Fruit fly (Drosophila melanogaster) S2 (cell line): ENCODE results near the gene axo.

Experiments
- CG8478 ChIP-seq: fragments of >200 bp; optimal IDR thresholded peaks from 2 replicates; lab custom pipeline; 2018
- CTCF ChIP-seq, 2 experiments: fragments of >200 bp; optimal IDR thresholded peaks; 2 replicates each; lab custom pipeline; 2018

axo gene

DNA sequence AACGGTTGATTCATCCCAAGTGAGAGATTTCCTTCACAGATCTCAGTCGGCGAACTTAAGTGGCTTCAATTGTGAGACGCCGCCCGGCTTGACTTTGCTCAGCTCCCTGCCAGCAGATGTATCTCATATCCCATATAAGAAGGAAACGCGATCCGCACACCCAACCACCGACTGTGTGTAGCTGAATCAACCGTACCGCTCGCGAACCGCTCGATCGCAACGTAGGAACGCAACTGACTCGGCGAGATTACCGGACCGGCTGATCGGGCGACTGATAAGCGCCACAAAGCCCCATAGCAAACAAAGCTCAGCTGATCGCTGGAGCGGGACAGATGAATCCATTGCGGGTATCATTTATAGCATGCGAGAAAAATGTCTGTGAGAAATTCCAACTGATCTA lies at the start of gene axo:
axo (minus strand) TSS at position 185 of the 400 bp plus-strand sequence.
- TF ChIP-seq CG8478 (lab: Kevin White, UChicago): no peak
- TF ChIP-seq CTCF (optimal IDR thresholded peaks at IDR 0.05; lab: Kevin White, UChicago): no peak

DNA sequence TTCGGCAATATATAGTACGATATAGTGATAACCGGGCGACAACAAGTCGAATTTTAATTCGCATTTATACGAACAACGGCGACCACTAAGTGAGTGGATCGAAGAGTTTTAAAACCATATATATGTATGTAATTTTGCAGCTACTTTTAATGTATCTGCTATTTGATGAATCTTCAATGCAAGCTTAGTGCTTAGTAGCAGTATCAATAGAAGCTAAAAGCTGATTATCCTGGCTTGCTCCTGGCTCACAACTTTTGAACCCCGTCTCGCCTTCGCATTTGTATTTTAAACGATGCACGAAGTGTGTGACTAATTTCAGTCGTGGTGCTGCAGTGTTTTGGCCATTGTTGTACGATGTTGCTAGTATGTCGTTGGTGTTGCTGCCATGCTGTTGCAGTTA lies 49.5 kb upstream of the axo start:
- TF ChIP-seq CG8478 (lab: Kevin White, UChicago): no peak
- no peak for TF ChIP-seq CTCF (optimal IDR thresholded peaks at IDR 0.05; lab: Kevin White, UChicago)

DNA sequence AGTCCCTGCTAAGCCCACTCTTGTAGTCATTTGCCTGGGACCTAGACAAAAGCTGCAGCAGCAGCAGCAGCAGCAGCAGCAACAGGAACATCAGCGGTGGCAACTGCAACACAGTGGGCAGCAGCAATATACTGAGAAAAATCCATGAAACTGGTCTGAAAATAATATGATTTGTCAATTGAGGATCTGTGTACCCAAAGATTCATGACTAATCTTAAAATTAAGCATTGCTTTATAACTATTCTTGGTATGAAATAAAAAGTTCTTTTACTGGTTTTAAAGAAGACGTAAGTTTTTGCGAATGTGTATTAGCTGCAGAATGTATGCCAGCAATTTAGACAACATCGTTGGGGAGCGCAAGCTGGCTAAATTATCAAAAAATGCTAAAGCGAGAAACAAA lies 44.6 kb upstream of the axo start:
- TF ChIP-seq CTCF (optimal IDR thresholded peaks at IDR 0.05; lab: Kevin White, UChicago) (no peak), CG8478 (lab: Kevin White, UChicago) (no peak)

DNA sequence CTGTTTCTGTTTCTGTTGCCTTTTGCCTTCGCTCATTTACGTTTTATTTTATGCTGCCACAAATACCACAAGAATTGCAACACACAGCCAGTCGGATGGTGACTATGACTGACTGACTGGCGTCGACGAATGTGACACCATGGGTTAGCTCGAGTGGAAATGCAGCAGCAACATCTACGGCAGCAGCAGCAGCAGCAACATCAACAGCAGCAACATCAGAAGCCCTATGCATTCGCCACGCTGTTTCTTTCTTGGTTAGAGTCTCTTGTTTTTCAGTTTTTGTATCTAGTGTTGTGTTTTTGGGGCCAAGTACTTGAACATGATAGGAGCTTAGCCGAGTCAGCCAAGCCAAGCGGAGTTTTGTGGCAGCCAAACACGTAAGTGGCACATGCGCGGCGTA lies 42.7 kb upstream of the axo start:
- no peak for TF ChIP-seq CTCF (optimal IDR thresholded peaks at IDR 0.05; lab: Kevin White, UChicago)
- no peak for TF ChIP-seq CG8478 (lab: Kevin White, UChicago)

DNA sequence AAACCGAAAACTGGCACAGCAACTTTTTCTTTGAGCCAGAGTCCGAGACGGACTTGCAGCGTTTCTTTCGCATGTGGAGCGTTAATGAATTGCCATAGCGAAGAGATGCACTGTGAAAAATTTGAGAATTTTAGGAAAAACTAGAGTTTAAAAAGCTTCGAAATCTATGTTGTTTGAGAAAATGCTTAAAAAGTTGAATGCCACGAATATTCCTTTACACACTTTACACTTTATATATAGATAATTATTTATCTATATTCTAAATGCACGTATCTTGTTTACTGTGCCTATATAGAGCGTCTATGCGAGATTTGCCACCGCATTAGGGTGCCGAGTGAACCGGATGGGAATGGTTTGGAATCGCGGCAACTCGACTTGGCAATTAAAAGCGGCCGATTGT lies 34.8 kb upstream of the axo start:
- no peak for TF ChIP-seq CTCF (optimal IDR thresholded peaks at IDR 0.05; lab: Kevin White, UChicago)
- no peak for TF ChIP-seq CG8478 (lab: Kevin White, UChicago)

- no peak for TF ChIP-seq CTCF (optimal IDR thresholded peaks at IDR 0.05; lab: Kevin White, UChicago)
- TF ChIP-seq CG8478 (lab: Kevin White, UChicago): no peak
Measured at dm6 chr3L:4720510-4721157, 33.5 kb upstream of the axo start.

- TF ChIP-seq CG8478 (lab: Kevin White, UChicago) (no peak), CTCF (optimal IDR thresholded peaks at IDR 0.05; lab: Kevin White, UChicago) (no peak)
Measured at dm6 chr3L:4719743-4720142, 32.6 kb upstream of the axo start.

dm6 chr3L:4709790-4710189 lies 22.7 kb upstream of the axo start, which contains the start of gene CG13712:
CG13712 (minus strand) TSS chr3L:4709890.
- no peak for TF ChIP-seq CG8478 (lab: Kevin White, UChicago)
- no peak for TF ChIP-seq CTCF (optimal IDR thresholded peaks at IDR 0.05; lab: Kevin White, UChicago)

dm6 chr3L:4708536-4708935 lies 21.4 kb upstream of the axo start:
- TF ChIP-seq CG8478 (lab: Kevin White, UChicago) (no peak), CTCF (optimal IDR thresholded peaks at IDR 0.05; lab: Kevin White, UChicago) (no peak)

- TF ChIP-seq CTCF (optimal IDR thresholded peaks at IDR 0.05; lab: Kevin White, UChicago) (no peak), CG8478 (lab: Kevin White, UChicago) (no peak)
Measured at dm6 chr3L:4707831-4708230, 20.7 kb upstream of the axo start.

DNA sequence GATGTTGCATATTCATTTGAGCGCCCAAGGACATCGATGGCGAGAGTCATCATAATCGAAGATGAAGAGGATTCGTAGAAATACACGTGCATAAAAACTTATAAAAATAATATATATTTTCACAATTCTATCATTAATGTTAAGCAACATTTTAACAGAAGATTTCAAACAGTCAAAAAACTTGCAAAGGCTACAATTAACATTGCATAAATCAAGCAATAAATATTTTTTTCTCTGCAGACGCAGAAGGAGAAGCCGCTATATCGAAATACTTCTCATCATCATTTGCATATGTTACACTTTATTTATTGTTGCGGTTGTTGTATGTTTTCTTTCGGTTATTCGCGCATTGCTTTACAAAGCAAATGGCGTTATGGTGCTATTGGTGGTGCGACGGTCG lies 14.9 kb upstream of the axo start:
- TF ChIP-seq CG8478 (lab: Kevin White, UChicago) (no peak), CTCF (optimal IDR thresholded peaks at IDR 0.05; lab: Kevin White, UChicago) (no peak)

dm6 chr3L:4700091-4700490 lies 13.0 kb upstream of the axo start:
- TF ChIP-seq CG8478 (lab: Kevin White, UChicago) (no peak), CTCF (optimal IDR thresholded peaks at IDR 0.05; lab: Kevin White, UChicago) (no peak)

- no peak for TF ChIP-seq CTCF (optimal IDR thresholded peaks at IDR 0.05; lab: Kevin White, UChicago)
- TF ChIP-seq CG8478 (lab: Kevin White, UChicago): no peak
Measured at dm6 chr3L:4698496-4698895, 11.4 kb upstream of the axo start.

DNA sequence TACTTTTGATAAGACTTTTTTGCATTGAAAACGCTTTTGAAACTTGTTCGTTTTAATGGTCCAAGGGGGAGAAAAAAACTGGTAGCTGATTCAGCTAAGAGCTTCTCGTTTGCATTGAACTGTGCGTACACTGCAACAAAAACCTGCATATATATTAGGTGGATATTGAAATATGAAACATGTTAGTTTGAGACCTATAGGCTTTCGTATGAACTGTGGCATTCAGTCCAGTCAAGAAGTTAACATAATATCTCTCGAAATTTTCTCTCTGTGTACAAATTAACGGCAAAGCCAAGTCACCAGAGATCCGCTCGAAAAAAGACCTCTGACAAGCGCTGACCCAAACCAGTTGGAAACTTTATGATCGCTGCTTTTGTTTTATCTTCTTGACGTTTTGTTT lies 10.9 kb upstream of the axo start:
- TF ChIP-seq CTCF (optimal IDR thresholded peaks at IDR 0.05; lab: Kevin White, UChicago): no peak
- no peak for TF ChIP-seq CG8478 (lab: Kevin White, UChicago)

DNA sequence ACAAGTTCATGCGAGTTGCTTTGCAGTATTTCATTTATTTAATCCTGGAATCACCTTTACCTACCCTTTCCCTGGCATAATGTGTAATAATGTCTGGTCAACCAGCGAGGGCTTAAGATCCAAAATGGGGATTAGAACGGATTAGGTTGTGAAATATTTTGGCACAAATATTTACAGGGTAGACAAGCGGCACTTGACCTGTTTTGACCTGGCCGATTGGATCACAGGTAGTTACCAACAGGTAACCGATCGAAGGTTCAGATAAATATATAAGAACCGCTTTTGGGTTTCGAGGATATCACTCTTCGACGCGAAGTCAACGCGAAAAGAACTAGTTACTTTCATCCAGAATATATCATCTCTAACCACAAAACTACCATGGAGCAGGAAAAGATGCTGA lies 10.2 kb upstream of the axo start, which contains the start of gene CG13713:
CG13713 (plus strand) TSS at position 301 of the 400 bp plus-strand sequence.
- TF ChIP-seq CTCF (optimal IDR thresholded peaks at IDR 0.05; lab: Kevin White, UChicago) (no peak), CG8478 (lab: Kevin White, UChicago) (no peak)

dm6 chr3L:4696380-4696779 lies 9.3 kb upstream of the axo start:
- no peak for TF ChIP-seq CTCF (optimal IDR thresholded peaks at IDR 0.05; lab: Kevin White, UChicago)
- TF ChIP-seq CG8478 (lab: Kevin White, UChicago): no peak
